Fruit fly (Drosophila melanogaster): ENCODE data around the gene CG42359.

dm6 chr3R:19181214-19181613, 19.1 kb upstream of the CG42359 start:
- TF ChIP-seq CG6163 (GFP tag; IDR thresholded peaks at IDR 0.05) (peak; percentile 57), CG32006 (GFP tag; optimal IDR thresholded peaks at IDR 0.05) (peak; percentile 94), OdsH (GFP tag; optimal IDR thresholded peaks at IDR 0.05) (peak; percentile 83), Met (GFP tag; optimal IDR thresholded peaks at IDR 0.05) (peak; percentile 74), Lpt (GFP tag; optimal IDR thresholded peaks at IDR 0.05) (peak; percentile 82), dsx (GFP tag; optimal IDR thresholded peaks at IDR 0.05; ENCODE audit: poor library complexity, severe bottlenecking) (peak; percentile 39), CG6808 (GFP tag; optimal IDR thresholded peaks at IDR 0.05) (peak; percentile 78), CG3032 (tag; optimal IDR thresholded peaks at IDR 0.05) (peak; percentile 74)
